Worm (Caenorhabditis elegans) whole organism, late embryonic: ENCODE results near the gene peb-1.

Source experiments
- ahr-1 ChIP-seq: sonication (generic microtip); optimal IDR thresholded peaks from 2 replicates; lab custom pipeline; 2016; ENCODE audit warnings: missing genetic modification characterization, missing compliant biosample characterization
- ceh-22 ChIP-seq: sonication (generic microtip); optimal IDR thresholded peaks from 2 replicates; lab custom pipeline; 2017; ENCODE audit warnings: missing biosample characterization, missing genetic modification characterization
- ceh-48 ChIP-seq: sonication (generic microtip); optimal IDR thresholded peaks from 2 replicates; lab custom pipeline; 2016; ENCODE audit warnings: missing genetic modification characterization, inconsistent platforms, missing compliant biosample characterization
- pqm-1 ChIP-seq: sonication (generic microtip); optimal IDR thresholded peaks from 2 replicates; lab custom pipeline; 2016; ENCODE audit warnings: missing genetic modification characterization, missing compliant biosample characterization

DNA sequence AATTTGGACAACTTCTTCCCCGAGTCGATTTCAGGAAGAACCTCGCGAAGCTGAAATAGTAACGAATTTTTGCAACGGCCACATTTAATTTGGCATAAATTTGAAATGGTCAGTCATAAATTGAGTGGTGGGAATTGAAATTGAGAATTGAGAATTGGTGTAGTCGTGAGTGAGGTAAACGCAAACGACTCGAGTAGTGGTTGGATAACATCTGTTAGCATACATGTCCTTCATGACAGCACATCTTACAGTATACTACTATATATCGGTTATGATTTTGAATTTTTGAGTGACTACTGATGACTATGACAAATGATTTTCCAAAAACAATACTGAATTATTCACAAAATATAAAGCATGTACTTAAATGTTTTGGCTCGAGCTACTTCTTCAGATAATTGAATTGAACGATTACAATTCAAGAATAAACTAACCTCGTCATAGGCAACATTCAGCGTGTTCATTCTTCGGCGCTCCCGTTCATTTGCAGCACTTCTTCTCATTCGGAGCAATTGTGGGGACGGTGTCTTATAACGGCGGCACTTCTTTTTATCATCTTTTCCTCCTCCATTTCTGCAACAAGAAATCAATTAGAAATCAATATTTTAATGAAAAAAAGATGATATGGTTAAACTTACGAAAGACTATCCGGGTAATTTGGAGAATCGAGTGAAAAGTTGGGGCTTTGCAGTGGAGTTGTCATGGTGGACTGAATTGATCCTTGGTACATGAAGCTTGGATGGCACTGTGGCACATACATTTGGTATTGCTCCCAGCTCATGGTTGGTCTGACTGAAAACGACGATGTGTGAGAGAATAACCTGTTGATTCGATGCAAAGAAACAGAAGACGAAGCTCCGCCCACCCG, 18.7 kb downstream of the peb-1 start, which contains the start of gene lin-32:
- TF ChIP-seq pqm-1 (tag; lab: Kevin White, UChicago) (no peak), ceh-48 (tag; lab: Kevin White, UChicago) (no peak), ahr-1 (no peak), ceh-22 (no peak)
